Worm (Caenorhabditis elegans): ENCODE results near the gene set-12.

DNA sequence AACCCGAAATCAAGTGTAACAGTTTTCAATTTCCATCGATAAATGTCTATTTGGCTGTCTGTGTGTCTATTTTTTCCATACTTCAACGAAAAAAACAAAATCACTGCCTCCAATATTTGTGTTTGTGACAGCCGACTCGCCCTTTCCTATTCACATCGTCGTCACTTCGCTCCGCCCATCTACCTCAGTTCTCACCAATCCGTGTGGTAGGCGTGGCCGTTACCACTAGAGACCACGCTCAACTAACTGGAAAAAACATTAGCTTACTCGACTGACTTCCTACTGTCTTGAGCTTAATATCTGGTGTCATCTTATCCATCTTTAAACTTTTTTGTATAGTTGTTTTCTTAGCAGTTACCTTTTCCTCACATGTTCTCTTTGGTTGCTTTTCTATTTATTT, 9.3 kb upstream of the set-12 start:
- no peak for TF ChIP-seq W03F9.2 (tag; optimal IDR thresholded peaks at IDR 0.05)
- TF ChIP-seq him-1 (tag; optimal IDR thresholded peaks at IDR 0.05) = no peak
- no peak for TF ChIP-seq dao-5 (tag; optimal IDR thresholded peaks at IDR 0.05)
